Worm (Caenorhabditis elegans) whole organism, young adult: ENCODE measurements around the gene rab-35.

Source experiments
- ama-1 ChIP-seq, 3 experiments: fragments of 150-350 bp in 1 of 3; sonication (generic microtip) in 2 of 3; optimal IDR thresholded peaks; 2 replicates each; lab custom pipeline; 2014 to 2018; ENCODE audit warnings: missing biosample characterization in 2 of 3, missing genetic modification characterization in 2 of 3, missing genetic modification reagents in 2 of 3
- aptf-2 ChIP-seq: fragments of 200-800 bp; sonication (Bioruptor generic); conservative IDR thresholded peaks from 2 replicates; pipeline ENCODE4 v1.3.6; 2022; ENCODE audit warnings: missing genetic modification reagents, missing genetic modification characterization, missing compliant biosample characterization
- ceh-40 ChIP-seq: fragments of 200-800 bp; sonication (Bioruptor generic); IDR thresholded peaks from 2 replicates; pipeline ENCODE4 v1.3.6; 2022; ENCODE audit warnings: missing genetic modification characterization, missing compliant biosample characterization
- ets-4 ChIP-seq: fragments of 200-800 bp; sonication (Bioruptor generic); optimal IDR thresholded peaks from 2 replicates; lab custom pipeline; 2018; ENCODE audit warnings: mild to moderate bottlenecking, missing genetic modification characterization, missing compliant biosample characterization
- hmg-20 ChIP-seq: fragments of 200-800 bp; sonication (Bioruptor generic); IDR thresholded peaks from 2 replicates; pipeline ENCODE4 v1.3.6; 2022; ENCODE audit warnings: missing genetic modification reagents, missing genetic modification characterization, missing compliant biosample characterization
- lin-35 ChIP-seq, 3 experiments: fragments of 150-350 bp in 2 of 3; sonication (generic microtip) in 1 of 3; optimal IDR thresholded peaks; 2 replicates each; lab custom pipeline; 2014 to 2018; ENCODE audit warnings: missing biosample characterization in 3 of 3, missing genetic modification characterization in 3 of 3, missing genetic modification reagents in 3 of 3
- lin-54 ChIP-seq: fragments of 200-800 bp; sonication (Bioruptor generic); optimal IDR thresholded peaks from 2 replicates; lab custom pipeline; 2018; ENCODE audit warnings: mild to moderate bottlenecking, missing genetic modification characterization, missing compliant biosample characterization
- lir-1 ChIP-seq: fragments of 200-800 bp; sonication (Bioruptor generic); conservative IDR thresholded peaks from 2 replicates; pipeline ENCODE4 v1.3.6; 2022; ENCODE audit warnings: missing genetic modification reagents, missing genetic modification characterization, missing compliant biosample characterization
- mes-4 ChIP-seq: sonication (generic microtip); optimal IDR thresholded peaks from 2 replicates; lab custom pipeline; 2016; ENCODE audit warnings: missing genotype, missing genetic modification characterization, missing compliant biosample characterization
- nhr-179 ChIP-seq: sonication (generic microtip); optimal IDR thresholded peaks from 2 replicates; lab custom pipeline; 2016; ENCODE audit warnings: mild to moderate bottlenecking, missing genetic modification characterization, missing compliant biosample characterization
- sdz-38 ChIP-seq: sonication (generic microtip); optimal IDR thresholded peaks from 2 replicates; lab custom pipeline; 2016; ENCODE audit warnings: missing genotype, missing genetic modification characterization, missing compliant biosample characterization
- snpc-4 ChIP-seq, 5 experiments: fragments of 150-350 bp in 1 of 5; sonication (generic microtip) in 4 of 5; optimal IDR thresholded peaks; 2 replicates each; lab custom pipeline; 2014 to 2018; ENCODE audit warnings: missing genetic modification characterization in 5 of 5, missing biosample characterization in 3 of 5, antibody characterized with exemption in 2 of 5, mild to moderate bottlenecking in 2 of 5, missing compliant biosample characterization in 2 of 5, missing genotype in 2 of 5, moderate library complexity in 2 of 5, missing genetic modification reagents in 1 of 5
- unc-130 ChIP-seq: sonication (generic microtip); optimal IDR thresholded peaks from 2 replicates; lab custom pipeline; 2016; ENCODE audit warnings: missing genetic modification reagents, missing genetic modification characterization, missing compliant biosample characterization
- ztf-26 ChIP-seq: sonication (generic microtip); optimal IDR thresholded peaks from 2 replicates; lab custom pipeline; 2017; ENCODE audit warnings: missing genetic modification characterization, missing compliant biosample characterization

DNA sequence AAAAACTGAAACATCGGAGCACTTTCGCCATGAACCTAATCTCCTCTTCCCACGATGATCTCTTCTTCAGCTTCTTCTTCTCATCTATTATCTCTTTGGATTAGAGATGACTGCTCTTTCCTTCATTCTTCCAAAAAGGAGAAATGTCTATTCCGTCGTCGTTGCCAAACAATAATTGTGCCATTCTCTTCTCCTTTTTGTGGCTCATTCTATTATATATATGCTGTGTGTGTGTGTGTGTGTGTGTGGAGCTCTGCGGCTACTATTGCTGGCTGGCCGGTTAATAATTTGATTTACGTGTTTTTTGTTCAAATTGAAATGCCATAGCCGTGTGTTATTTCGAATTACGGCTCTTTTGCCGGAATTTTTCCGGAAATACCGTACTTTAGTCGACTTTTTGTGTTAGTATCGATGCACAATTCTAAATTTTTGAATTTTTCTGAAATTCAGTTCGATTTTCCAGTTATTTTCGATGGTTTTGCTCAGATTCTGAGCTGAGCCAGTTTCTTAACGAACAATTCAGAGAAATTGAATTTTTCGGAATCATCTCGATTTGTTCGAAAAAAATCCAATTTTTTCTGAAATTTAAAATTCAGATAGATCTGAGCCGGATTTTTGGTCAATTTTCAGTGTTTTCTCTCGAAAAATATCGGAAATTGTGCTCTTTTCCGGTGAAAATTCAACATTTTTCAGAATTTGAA, 21.8 kb upstream of the rab-35 start, which contains the start of gene T28D6.5:
- TF ChIP-seq ztf-26 (tag; lab: Kevin White, UChicago): no peak
- no peak for TF ChIP-seq ets-4 (GFP tag; lab: Kevin White, UChicago)
- TF ChIP-seq aptf-2 (GFP tag; lab: Robert Waterston, UW): no peak
- TF ChIP-seq unc-130 (GFP tag; lab: Kevin White, UChicago): no peak
- no peak for TF ChIP-seq lir-1 (GFP tag; lab: Robert Waterston, UW)
- TF ChIP-seq snpc-4 (GFP tag; optimal IDR thresholded peaks at IDR 0.05; lab: Kevin White, UChicago): no peak
- no peak for TF ChIP-seq snpc-4 (tag; optimal IDR thresholded peaks at IDR 0.05; lab: Kevin White, UChicago)
- TF ChIP-seq ama-1 (optimal IDR thresholded peaks at IDR 0.05; lab: Kevin White, UChicago): no peak
- no peak for TF ChIP-seq ama-1 (GFP tag; optimal IDR thresholded peaks at IDR 0.05; lab: Kevin White, UChicago)
- TF ChIP-seq sdz-38 (tag; lab: Kevin White, UChicago): no peak
- TF ChIP-seq ceh-40 (GFP tag; lab: Robert Waterston, UW): no peak
- no peak for TF ChIP-seq mes-4 (tag; lab: Kevin White, UChicago)
- no peak for TF ChIP-seq lin-54 (GFP tag; lab: Kevin White, UChicago)
- TF ChIP-seq nhr-179 (tag; lab: Kevin White, UChicago): no peak
- TF ChIP-seq hmg-20: no peak
- TF ChIP-seq lin-35 (GFP tag; optimal IDR thresholded peaks at IDR 0.05; lab: Kevin White, UChicago): no peak
